Worm (Caenorhabditis elegans): ENCODE data around the gene stdh-4.

Gene stdh-4

ce11 chrV:8548989-8549388 is at the start of gene stdh-4:
TSS of gene stdh-4 (plus strand) at chrV:8549289.
- no peak for TF ChIP-seq pax-3 (tag; optimal IDR thresholded peaks at IDR 0.05)
- TF ChIP-seq efl-1 (optimal IDR thresholded peaks at IDR 0.05), result no peak
- TF ChIP-seq efl-1 (GFP tag; optimal IDR thresholded peaks at IDR 0.05 in 1 of 2), result no peak
- no peak for TF ChIP-seq mdl-1 (tag; optimal IDR thresholded peaks at IDR 0.05)
- TF ChIP-seq lin-15B (tag; optimal IDR thresholded peaks at IDR 0.05), result no peak
- no peak for TF ChIP-seq alr-1 (tag; optimal IDR thresholded peaks at IDR 0.05; ENCODE audit: borderline replicate concordance)
- TF ChIP-seq jun-1 (tag; optimal IDR thresholded peaks at IDR 0.05), result no peak
- TF ChIP-seq tbx-2 (tag; optimal IDR thresholded peaks at IDR 0.05), result peak; percentile 0
- TF ChIP-seq vab-15 (tag; optimal IDR thresholded peaks at IDR 0.05), result no peak
- TF ChIP-seq xbp-1 (tag; optimal IDR thresholded peaks at IDR 0.05), result no peak
- no peak for TF ChIP-seq nhr-11 (tag; optimal IDR thresholded peaks at IDR 0.05)
- TF ChIP-seq ceh-82 (tag; optimal IDR thresholded peaks at IDR 0.05), result no peak
- no peak for TF ChIP-seq ceh-88 (GFP tag; IDR thresholded peaks at IDR 0.05)
- no peak for TF ChIP-seq lin-14 (GFP tag; optimal IDR thresholded peaks at IDR 0.05)
- TF ChIP-seq egl-13 (tag; optimal IDR thresholded peaks at IDR 0.05), result no peak
- TF ChIP-seq elt-2 (tag; optimal IDR thresholded peaks at IDR 0.05), result no peak
- no peak for TF ChIP-seq ztf-11 (tag; optimal IDR thresholded peaks at IDR 0.05)
- TF ChIP-seq nhr-77 (tag; optimal IDR thresholded peaks at IDR 0.05), result peak; percentile 11

ce11 chrV:8499407-8499806 is 49.7 kb upstream of the stdh-4 start:
- TF ChIP-seq swsn-7 (tag; optimal IDR thresholded peaks at IDR 0.05), result no peak
- no peak for TF ChIP-seq hpl-2 (GFP tag; optimal IDR thresholded peaks at IDR 0.05)
- TF ChIP-seq ces-1 (GFP tag; optimal IDR thresholded peaks at IDR 0.05), result no peak
- TF ChIP-seq ama-1 (optimal IDR thresholded peaks at IDR 0.05), result no peak
- TF ChIP-seq C16A3.4 (tag; optimal IDR thresholded peaks at IDR 0.05), result no peak
- TF ChIP-seq fos-1 (tag; optimal IDR thresholded peaks at IDR 0.05), result no peak
- TF ChIP-seq unc-130 (tag; optimal IDR thresholded peaks at IDR 0.05), result no peak
- TF ChIP-seq dsc-1 (tag; optimal IDR thresholded peaks at IDR 0.05), result no peak
- TF ChIP-seq unc-30 (tag; optimal IDR thresholded peaks at IDR 0.05), result no peak
- no peak for TF ChIP-seq unc-86 (tag; optimal IDR thresholded peaks at IDR 0.05)
- no peak for TF ChIP-seq lir-3 (tag; optimal IDR thresholded peaks at IDR 0.05; ENCODE audit: poor library complexity)
- no peak for TF ChIP-seq alr-1 (tag; optimal IDR thresholded peaks at IDR 0.05; ENCODE audit: borderline replicate concordance)
- TF ChIP-seq vab-15 (tag; optimal IDR thresholded peaks at IDR 0.05), result no peak
- TF ChIP-seq egl-13 (tag; optimal IDR thresholded peaks at IDR 0.05), result no peak
- TF ChIP-seq fkh-10 (GFP tag; optimal IDR thresholded peaks at IDR 0.05), result no peak
- no peak for TF ChIP-seq fkh-8 (tag; optimal IDR thresholded peaks at IDR 0.05)

ce11 chrV:8500348-8500747 is 48.7 kb upstream of the stdh-4 start:
- TF ChIP-seq egl-27 (tag; optimal IDR thresholded peaks at IDR 0.05) (peak in 1 of 2 experiments; percentile 34), nhr-77 (tag; optimal IDR thresholded peaks at IDR 0.05) (peak; percentile 64), ceh-82 (tag; optimal IDR thresholded peaks at IDR 0.05) (peak; percentile 89 to 98 (median 96)), elt-2 (tag; optimal IDR thresholded peaks at IDR 0.05) (peak; percentile 92), unc-62 (GFP tag; optimal IDR thresholded peaks at IDR 0.05) (peak; percentile 67), lin-14 (GFP tag; optimal IDR thresholded peaks at IDR 0.05) (peak; percentile 85), irx-1 (tag; optimal IDR thresholded peaks at IDR 0.05) (peak; percentile 91), ztf-11 (tag; optimal IDR thresholded peaks at IDR 0.05) (peak in 1 of 2 experiments; percentile 90), blmp-1 (tag; optimal IDR thresholded peaks at IDR 0.05) (peak; percentile 33), grh-1 (GFP tag; IDR thresholded peaks at IDR 0.05) (peak; percentile 89), unc-30 (tag; optimal IDR thresholded peaks at IDR 0.05) (peak; percentile 31), tbx-2 (tag; optimal IDR thresholded peaks at IDR 0.05) (peak; percentile 93), unc-98 (GFP tag; IDR thresholded peaks at IDR 0.05) (peak; percentile 75), egl-13 (tag; optimal IDR thresholded peaks at IDR 0.05) (peak; percentile 89), ceh-88 (GFP tag; IDR thresholded peaks at IDR 0.05) (peak; percentile 85), lin-35 (GFP tag; optimal IDR thresholded peaks at IDR 0.05) (peak; percentile 70 to 83), ama-1 (optimal IDR thresholded peaks at IDR 0.05) (peak; percentile 59), Y116A8C.19 (tag; optimal IDR thresholded peaks at IDR 0.05; ENCODE audit: borderline replicate concordance) (peak; percentile 35), sup-37 (GFP tag; optimal IDR thresholded peaks at IDR 0.05) (peak; percentile 89), hpl-2 (GFP tag; optimal IDR thresholded peaks at IDR 0.05) (peak; percentile 59), aha-1 (tag; optimal IDR thresholded peaks at IDR 0.05) (peak; percentile 68), aly-2 (tag; optimal IDR thresholded peaks at IDR 0.05) (peak; percentile 96), zag-1 (tag; optimal IDR thresholded peaks at IDR 0.05) (no peak), nhr-76 (tag; optimal IDR thresholded peaks at IDR 0.05) (peak; percentile 95), pag-3 (tag; optimal IDR thresholded peaks at IDR 0.05; ENCODE audit: borderline replicate concordance, insufficient read depth) (peak; percentile 39), lin-13 (GFP tag; optimal IDR thresholded peaks at IDR 0.05) (peak; percentile 52), ces-1 (GFP tag; optimal IDR thresholded peaks at IDR 0.05) (peak; percentile 55), elt-3 (tag; optimal IDR thresholded peaks at IDR 0.05) (peak; percentile 9 to 87 (median 42)), nhr-84 (tag; optimal IDR thresholded peaks at IDR 0.05) (peak; percentile 79), pqm-1 (tag; optimal IDR thresholded peaks at IDR 0.05) (no peak)

All from whole organism, L1 larva.